Fruit fly (Drosophila melanogaster) whole organism: ENCODE results near the gene CG5078.

Experiments used
- CG8478 ChIP-seq: fragments of >200 bp; optimal IDR thresholded peaks from 2 replicates; lab custom pipeline; 2018; ENCODE audit warnings: inconsistent platforms
- Dll ChIP-seq: fragments of >200 bp; optimal IDR thresholded peaks from 2 replicates; lab custom pipeline; 2017
- EcR ChIP-seq, 2 experiments: fragments of >200 bp; optimal IDR thresholded peaks; 2 replicates each; lab custom pipeline; 2017; ENCODE audit warnings: missing biosample characterization in 2 of 2, missing genetic modification characterization in 2 of 2, missing genetic modification reagents in 2 of 2
- psq ChIP-seq: fragments of >200 bp; optimal IDR thresholded peaks from 2 replicates; lab custom pipeline; 2017
- usp ChIP-seq: fragments of >200 bp; optimal IDR thresholded peaks from 2 replicates; lab custom pipeline; 2017; ENCODE audit warnings: missing biosample characterization, missing genetic modification characterization, mixed read lengths

- TF ChIP-seq usp (GFP tag; lab: Kevin White, UChicago) (no peak), Dll (lab: Kevin White, UChicago) (no peak), CG8478 (no peak), EcR (GFP tag; optimal IDR thresholded peaks at IDR 0.05; lab: Kevin White, UChicago) (no peak), psq (no peak)
These were observed 18.2 kb upstream of the CG5078 start for dm6 chr3L:20487649-20488048.
